Worm (Caenorhabditis elegans): ENCODE results near the gene str-35.

The str-35 gene

ce11 chrV:4506681-4507080, 32.0 kb downstream of the str-35 start (continued):
- TF ChIP-seq xbp-1 (tag; optimal IDR thresholded peaks at IDR 0.05) (no peak), pax-3 (tag; optimal IDR thresholded peaks at IDR 0.05) (no peak), fkh-10 (GFP tag; optimal IDR thresholded peaks at IDR 0.05) (no peak)

- TF ChIP-seq lsy-2 (tag; optimal IDR thresholded peaks at IDR 0.05) = no peak
- no peak for TF ChIP-seq efl-1 (optimal IDR thresholded peaks at IDR 0.05)
- peak in 1 of 2 experiments; percentile 91 for TF ChIP-seq efl-1 (GFP tag; optimal IDR thresholded peaks at IDR 0.05 in 1 of 2)
Measured at ce11 chrV:4507129-4507528, 32.5 kb downstream of the str-35 start.

ce11 chrV:4507836-4508462, 33.3 kb downstream of the str-35 start:
- peak in 1 of 2 experiments; percentile 59 for TF ChIP-seq mdl-1 (tag; optimal IDR thresholded peaks at IDR 0.05)
- peak; percentile 53 for TF ChIP-seq C16A3.4 (tag; optimal IDR thresholded peaks at IDR 0.05)
- peak in 4 of 6 experiments; percentile 18 to 56 (median 39) for TF ChIP-seq elt-3 (tag; optimal IDR thresholded peaks at IDR 0.05)
- TF ChIP-seq nhr-84 (tag; optimal IDR thresholded peaks at IDR 0.05) = no peak
- TF ChIP-seq lin-15B (tag; optimal IDR thresholded peaks at IDR 0.05) = no peak
- TF ChIP-seq egl-13 (tag; optimal IDR thresholded peaks at IDR 0.05) = peak; percentile 72
- peak; percentile 54 for TF ChIP-seq xbp-1 (tag; optimal IDR thresholded peaks at IDR 0.05)
- peak; percentile 2 for TF ChIP-seq ama-1 (optimal IDR thresholded peaks at IDR 0.05)
- TF ChIP-seq unc-86 (tag; optimal IDR thresholded peaks at IDR 0.05) = peak; percentile 62
- TF ChIP-seq pag-3 (tag; optimal IDR thresholded peaks at IDR 0.05; ENCODE audit: borderline replicate concordance, insufficient read depth) = peak; percentile 81
- peak; percentile 71 for TF ChIP-seq dsc-1 (tag; optimal IDR thresholded peaks at IDR 0.05)
- peak; percentile 61 for TF ChIP-seq nhr-19 (GFP tag; conservative IDR thresholded peaks at IDR 0.05)
- peak in 1 of 2 experiments; percentile 77 for TF ChIP-seq ztf-11 (tag; optimal IDR thresholded peaks at IDR 0.05)
- no peak for TF ChIP-seq lir-3 (tag; optimal IDR thresholded peaks at IDR 0.05; ENCODE audit: poor library complexity)
- no peak for TF ChIP-seq aha-1 (tag; optimal IDR thresholded peaks at IDR 0.05)
- TF ChIP-seq nhr-47 (tag; optimal IDR thresholded peaks at IDR 0.05) = peak; percentile 74
- TF ChIP-seq nhr-28 (tag; optimal IDR thresholded peaks at IDR 0.05) = no peak
- no peak for TF ChIP-seq pax-3 (tag; optimal IDR thresholded peaks at IDR 0.05)
- peak; percentile 36 for TF ChIP-seq lin-13 (GFP tag; optimal IDR thresholded peaks at IDR 0.05)
- TF ChIP-seq unc-98 (GFP tag; IDR thresholded peaks at IDR 0.05) = no peak
- TF ChIP-seq efl-1 (optimal IDR thresholded peaks at IDR 0.05) = peak; percentile 53 to 66
- peak; percentile 19 to 39 for TF ChIP-seq efl-1 (GFP tag; optimal IDR thresholded peaks at IDR 0.05 in 1 of 2)
- no peak for TF ChIP-seq hlh-4 (tag; optimal IDR thresholded peaks at IDR 0.05)
- peak; percentile 88 for TF ChIP-seq rnt-1 (tag; optimal IDR thresholded peaks at IDR 0.05)
- TF ChIP-seq fkh-4 (tag; optimal IDR thresholded peaks at IDR 0.05; ENCODE audit: borderline replicate concordance) = no peak
- TF ChIP-seq mab-9 (GFP tag; IDR thresholded peaks at IDR 0.05) = peak; percentile 57
- peak; percentile 24 for TF ChIP-seq sup-37 (GFP tag; optimal IDR thresholded peaks at IDR 0.05)
- peak; percentile 91 for TF ChIP-seq nhr-85 (tag)
- TF ChIP-seq C04F5.9 (tag; optimal IDR thresholded peaks at IDR 0.05) = no peak
- TF ChIP-seq zag-1 (tag; optimal IDR thresholded peaks at IDR 0.05) = no peak
- TF ChIP-seq nhr-20 (tag; optimal IDR thresholded peaks at IDR 0.05) = peak; percentile 80
- TF ChIP-seq vab-15 (tag; optimal IDR thresholded peaks at IDR 0.05) = peak; percentile 68
- peak; percentile 82 for TF ChIP-seq mep-1 (tag; optimal IDR thresholded peaks at IDR 0.05)
- no peak for TF ChIP-seq nhr-76 (tag; optimal IDR thresholded peaks at IDR 0.05)
- TF ChIP-seq snu-23 (GFP tag; optimal IDR thresholded peaks at IDR 0.05) = peak; percentile 84
- TF ChIP-seq lin-35 (GFP tag; optimal IDR thresholded peaks at IDR 0.05) = peak in 1 of 2 experiments; percentile 52
- no peak for TF ChIP-seq grh-1 (GFP tag; IDR thresholded peaks at IDR 0.05)
- TF ChIP-seq jun-1 (tag; optimal IDR thresholded peaks at IDR 0.05) = peak; percentile 50
- TF ChIP-seq tbx-2 (tag; optimal IDR thresholded peaks at IDR 0.05) = peak; percentile 74
- no peak for TF ChIP-seq ceh-88 (GFP tag; IDR thresholded peaks at IDR 0.05)
- no peak for TF ChIP-seq sox-4 (tag; optimal IDR thresholded peaks at IDR 0.05)
- TF ChIP-seq skn-1 (tag; optimal IDR thresholded peaks at IDR 0.05) = no peak
- peak; percentile 32 for TF ChIP-seq fos-1 (tag; optimal IDR thresholded peaks at IDR 0.05)
- TF ChIP-seq lsy-2 (tag; optimal IDR thresholded peaks at IDR 0.05) = peak; percentile 92 to 97
- peak; percentile 37 for TF ChIP-seq unc-130 (tag; optimal IDR thresholded peaks at IDR 0.05)
- TF ChIP-seq fkh-10 (GFP tag; optimal IDR thresholded peaks at IDR 0.05) = no peak
- TF ChIP-seq isw-1 (GFP tag; IDR thresholded peaks at IDR 0.05) = peak; percentile 19; the same call in 1 of the 2 replicates
